Worm (Caenorhabditis elegans) whole organism, L2 larva: ENCODE measurements around the gene gst-41.
A peak's percentile ranks its signal among the peaks of the same experiment; 100 is the strongest.

Experiments
- C34F6.9 ChIP-seq: fragments of 150-350 bp; optimal IDR thresholded peaks from 2 replicates; lab custom pipeline; 2014; ENCODE audit warnings: missing biosample characterization, missing genetic modification characterization
- F13H6.1 ChIP-seq: sonication (generic microtip); optimal IDR thresholded peaks from 2 replicates; lab custom pipeline; 2016; ENCODE audit warnings: missing genetic modification characterization, missing compliant biosample characterization
- R02D3.7 ChIP-seq: fragments of 150-350 bp; optimal IDR thresholded peaks from 2 replicates; lab custom pipeline; 2014; ENCODE audit warnings: missing biosample characterization, missing genetic modification characterization
- Y55F3AM.14 ChIP-seq: fragments of 200-800 bp; sonication (Bioruptor generic); optimal IDR thresholded peaks from 2 replicates; lab custom pipeline; 2018; ENCODE audit warnings: mild to moderate bottlenecking, missing genetic modification characterization, missing compliant biosample characterization
- ZK546.5 ChIP-seq: sonication (generic microtip); optimal IDR thresholded peaks from 2 replicates; lab custom pipeline; 2017; ENCODE audit warnings: missing biosample characterization, missing genetic modification characterization
- alr-1 ChIP-seq: fragments of 150-350 bp; optimal IDR thresholded peaks from 2 replicates; lab custom pipeline; 2014; ENCODE audit warnings: missing biosample characterization, missing genetic modification characterization
- ama-1 ChIP-seq: fragments of 150-350 bp; optimal IDR thresholded peaks from 2 replicates; lab custom pipeline; 2018; ENCODE audit warnings: inconsistent platforms
- dmd-4 ChIP-seq: sonication (generic microtip); optimal IDR thresholded peaks from 2 replicates; lab custom pipeline; 2017; ENCODE audit warnings: missing biosample characterization, missing genetic modification characterization
- egl-27 ChIP-seq: sonication (generic microtip); optimal IDR thresholded peaks from 3 replicates; lab custom pipeline; 2017; ENCODE audit warnings: missing biosample characterization, missing genetic modification reagents, missing genetic modification characterization
- elt-3 ChIP-seq: sonication (generic microtip); optimal IDR thresholded peaks from 2 replicates; lab custom pipeline; 2017; ENCODE audit warnings: missing biosample characterization, missing genetic modification characterization
- fos-1 ChIP-seq: fragments of 150-350 bp; optimal IDR thresholded peaks from 2 replicates; lab custom pipeline; 2014; ENCODE audit warnings: missing biosample characterization, missing genetic modification characterization
- gmeb-1 ChIP-seq: fragments of 150-350 bp; optimal IDR thresholded peaks from 2 replicates; lab custom pipeline; 2014; ENCODE audit warnings: missing biosample characterization, missing genetic modification characterization
- lin-11 ChIP-seq: fragments of 150-350 bp; sonication (generic microtip); optimal IDR thresholded peaks from 2 replicates; lab custom pipeline; 2014; ENCODE audit warnings: missing biosample characterization, missing genetic modification characterization, inconsistent platforms, mixed read lengths
- lin-13 ChIP-seq: fragments of 150-350 bp; optimal IDR thresholded peaks from 2 replicates; lab custom pipeline; 2014; ENCODE audit warnings: missing biosample characterization, missing genetic modification reagents, missing genetic modification characterization
- lin-39 ChIP-seq: fragments of 150-350 bp; optimal IDR thresholded peaks from 2 replicates; lab custom pipeline; 2014; ENCODE audit warnings: missing biosample characterization, missing genetic modification reagents, missing genetic modification characterization
- lsy-2 ChIP-seq, 2 experiments: fragments of 150-350 bp in 1 of 2; sonication (generic microtip) in 1 of 2; optimal IDR thresholded peaks; 2 replicates each; lab custom pipeline; 2014 to 2017; ENCODE audit warnings: missing biosample characterization in 2 of 2, missing genetic modification characterization in 2 of 2
- mbf-1 ChIP-seq: sonication (generic microtip); optimal IDR thresholded peaks from 2 replicates; lab custom pipeline; 2017; ENCODE audit warnings: missing biosample characterization, missing genetic modification characterization
- mdl-1 ChIP-seq, 2 experiments: fragments of 150-350 bp in 1 of 2; sonication (generic microtip) in 1 of 2; optimal IDR thresholded peaks; 2 replicates each; lab custom pipeline; 2017; ENCODE audit warnings: missing biosample characterization in 2 of 2, missing genetic modification characterization in 2 of 2
- nhr-10 ChIP-seq: sonication (generic microtip); optimal IDR thresholded peaks from 2 replicates; lab custom pipeline; 2017; ENCODE audit warnings: missing biosample characterization, missing genetic modification characterization
- nhr-129 ChIP-seq: fragments of 150-350 bp; optimal IDR thresholded peaks from 2 replicates; lab custom pipeline; 2014; ENCODE audit warnings: missing biosample characterization, missing genetic modification characterization
- nhr-21 ChIP-seq: fragments of 150-350 bp; optimal IDR thresholded peaks from 2 replicates; lab custom pipeline; 2014; ENCODE audit warnings: missing biosample characterization, missing genetic modification characterization
- nhr-23 ChIP-seq: fragments of 150-350 bp; optimal IDR thresholded peaks from 2 replicates; lab custom pipeline; 2014; ENCODE audit warnings: missing biosample characterization, missing genetic modification reagents, missing genetic modification characterization
- nhr-237 ChIP-seq: fragments of 150-350 bp; optimal IDR thresholded peaks from 2 replicates; lab custom pipeline; 2014; ENCODE audit warnings: missing biosample characterization, missing genetic modification characterization
- nhr-6 ChIP-seq: fragments of 150-350 bp; optimal IDR thresholded peaks from 2 replicates; lab custom pipeline; 2014; ENCODE audit warnings: missing biosample characterization, missing genetic modification characterization
- nhr-77 ChIP-seq: fragments of 150-350 bp; optimal IDR thresholded peaks from 2 replicates; lab custom pipeline; 2014; ENCODE audit warnings: missing biosample characterization, missing genetic modification characterization
- sem-4 ChIP-seq: fragments of 150-350 bp; optimal IDR thresholded peaks from 2 replicates; lab custom pipeline; 2014; ENCODE audit warnings: missing biosample characterization, missing genetic modification reagents, missing genetic modification characterization
- sma-3 ChIP-seq: sonication (generic microtip); optimal IDR thresholded peaks from 2 replicates; lab custom pipeline; 2016; ENCODE audit warnings: missing genetic modification reagents, missing genetic modification characterization, missing compliant biosample characterization
- sma-9 ChIP-seq, 2 experiments: fragments of 150-350 bp in 1 of 2; sonication (generic microtip) in 1 of 2; optimal IDR thresholded peaks; 2 replicates each; lab custom pipeline; 2014 to 2016; ENCODE audit warnings: missing genetic modification characterization in 2 of 2, mild to moderate bottlenecking in 1 of 2, missing biosample characterization in 1 of 2, missing compliant biosample characterization in 1 of 2, missing genetic modification reagents in 1 of 2, moderate library complexity in 1 of 2
- unc-39 ChIP-seq: fragments of 150-350 bp; optimal IDR thresholded peaks from 2 replicates; lab custom pipeline; 2014; ENCODE audit warnings: missing biosample characterization, missing genetic modification characterization
- unc-55 ChIP-seq: fragments of 150-350 bp; sonication (generic microtip); optimal IDR thresholded peaks from 3 replicates; lab custom pipeline; 2014; ENCODE audit warnings: missing biosample characterization, missing genetic modification reagents, missing genetic modification characterization
- unc-62 ChIP-seq: fragments of 150-350 bp; optimal IDR thresholded peaks from 2 replicates; lab custom pipeline; 2014; ENCODE audit warnings: missing biosample characterization, missing genetic modification reagents, missing genetic modification characterization
- ztf-1 ChIP-seq: fragments of 200-800 bp; sonication (Bioruptor generic); conservative IDR thresholded peaks from 2 replicates; pipeline ENCODE4 v1.3.6; 2022; ENCODE audit warnings: missing genetic modification characterization, missing compliant biosample characterization
- ztf-4 ChIP-seq: fragments of 150-350 bp; optimal IDR thresholded peaks from 2 replicates; lab custom pipeline; 2014; ENCODE audit warnings: missing biosample characterization, missing genetic modification characterization

Gene gst-41

ce11 chrV:7369578-7369977 lies 29.5 kb downstream of the gst-41 start, which contains the start of gene srj-14:
Gene srj-14, plus strand, starts transcription at chrV:7369708.
- no peak for TF ChIP-seq lin-39 (tag; lab: Kevin White, UChicago)
- TF ChIP-seq unc-39 (tag; lab: Kevin White, UChicago) = no peak
- TF ChIP-seq Y55F3AM.14 (GFP tag; lab: Kevin White, UChicago) = no peak
- no peak for TF ChIP-seq lin-13 (GFP tag; lab: Kevin White, UChicago)
- no peak for TF ChIP-seq nhr-237 (tag; lab: Kevin White, UChicago)
- TF ChIP-seq R02D3.7 (tag; lab: Kevin White, UChicago) = no peak
- no peak for TF ChIP-seq ztf-1 (GFP tag; lab: Robert Waterston, UW)
- no peak for TF ChIP-seq nhr-10 (tag; lab: Kevin White, UChicago)
- no peak for TF ChIP-seq sem-4
- TF ChIP-seq mbf-1 = no peak
- TF ChIP-seq alr-1 (tag; lab: Kevin White, UChicago) = no peak
- no peak for TF ChIP-seq ama-1 (lab: Kevin White, UChicago)
- TF ChIP-seq C34F6.9 = no peak
- no peak for TF ChIP-seq lin-11

- TF ChIP-seq nhr-21 (tag; lab: Kevin White, UChicago) (no peak), elt-3 (tag; lab: Kevin White, UChicago) (no peak), nhr-23 (tag; lab: Kevin White, UChicago) (no peak), lin-13 (GFP tag; lab: Kevin White, UChicago) (no peak), nhr-6 (tag; lab: Kevin White, UChicago) (no peak), lsy-2 (tag; optimal IDR thresholded peaks at IDR 0.05; lab: Kevin White, UChicago) (no peak), unc-55 (GFP tag; lab: Kevin White, UChicago) (no peak), R02D3.7 (tag; lab: Kevin White, UChicago) (no peak), unc-62 (GFP tag; lab: Kevin White, UChicago) (no peak), sma-9 (GFP tag; optimal IDR thresholded peaks at IDR 0.05; lab: Kevin White, UChicago) (no peak), sma-9 (tag; optimal IDR thresholded peaks at IDR 0.05; lab: Kevin White, UChicago) (no peak), F13H6.1 (tag; lab: Kevin White, UChicago) (no peak)
Measured at ce11 chrV:7364951-7365350, 34.2 kb downstream of the gst-41 start, which contains the start of gene exc-13. Gene exc-13, plus strand, starts transcription at chrV:7365251.

- TF ChIP-seq lsy-2 (tag; optimal IDR thresholded peaks at IDR 0.05; lab: Kevin White, UChicago) (no peak), fos-1 (tag; lab: Kevin White, UChicago) (peak; percentile 67), gmeb-1 (tag; lab: Kevin White, UChicago) (peak; percentile 27)
- TF ChIP-seq, all 48 proteins: peak for 2
Measured at ce11 chrV:7364059-7364458, 35.0 kb downstream of the gst-41 start, which contains the start of gene cyp-35A2. Gene cyp-35A2, minus strand, starts transcription at chrV:7364182.

ce11 chrV:7361673-7362072 lies 37.4 kb downstream of the gst-41 start, which contains the start of gene cyp-35A1:
Gene cyp-35A1, minus strand, starts transcription at chrV:7361773.
- no peak for TF ChIP-seq nhr-6 (tag; lab: Kevin White, UChicago)
- TF ChIP-seq dmd-4 (tag; lab: Kevin White, UChicago) = no peak
- TF ChIP-seq egl-27 (tag; lab: Kevin White, UChicago) = no peak
- no peak for TF ChIP-seq ztf-4 (tag; lab: Kevin White, UChicago)
- no peak for TF ChIP-seq ZK546.5
- no peak for TF ChIP-seq sma-3 (GFP tag; lab: Kevin White, UChicago)
- no peak for TF ChIP-seq unc-62 (GFP tag; lab: Kevin White, UChicago)

ce11 chrV:7357132-7357531 lies 42.0 kb downstream of the gst-41 start, which contains the start of gene C03G6.6:
Gene C03G6.6, plus strand, starts transcription at chrV:7357432.
- TF ChIP-seq lin-11 (no peak), mdl-1 (tag; optimal IDR thresholded peaks at IDR 0.05; lab: Kevin White, UChicago) (no peak), ztf-1 (GFP tag; lab: Robert Waterston, UW) (no peak), lin-13 (GFP tag; lab: Kevin White, UChicago) (no peak), nhr-237 (tag; lab: Kevin White, UChicago) (no peak), unc-39 (tag; lab: Kevin White, UChicago) (no peak), nhr-129 (tag; lab: Kevin White, UChicago) (no peak), nhr-77 (tag; lab: Kevin White, UChicago) (no peak), lsy-2 (tag; optimal IDR thresholded peaks at IDR 0.05; lab: Kevin White, UChicago) (no peak), ama-1 (lab: Kevin White, UChicago) (no peak), sma-3 (GFP tag; lab: Kevin White, UChicago) (no peak), nhr-6 (tag; lab: Kevin White, UChicago) (no peak)
- TF ChIP-seq, all 48 proteins: peak for 0
